Fruit fly (Drosophila melanogaster) whole organism, embryonic: ENCODE data around the gene gry.

Experiments
- BtbVII ChIP-seq: fragments of 200-800 bp; sonication (Bioruptor generic); optimal IDR thresholded peaks from 3 replicates; lab custom pipeline; 2017; ENCODE audit warnings: missing biosample characterization, mild to moderate bottlenecking, missing genetic modification characterization
- CG10431 ChIP-seq: fragments of 200-800 bp; sonication (Bioruptor generic); optimal IDR thresholded peaks from 3 replicates; lab custom pipeline; 2018; ENCODE audit warnings: missing biosample characterization, mild to moderate bottlenecking, missing genetic modification characterization
- CG10543 ChIP-seq: fragments of 200-800 bp; sonication (Bioruptor generic); optimal IDR thresholded peaks from 3 replicates; lab custom pipeline; 2017; ENCODE audit warnings: missing biosample characterization, mild to moderate bottlenecking, missing genetic modification characterization, moderate library complexity
- CG11695 ChIP-seq: fragments of 200-800 bp; sonication (Bioruptor generic); IDR thresholded peaks from 3 replicates; pipeline ENCODE4 v1.3.6; 2022; ENCODE audit warnings: missing biosample characterization, missing genetic modification characterization
- CG13424 ChIP-seq: fragments of 200-800 bp; sonication (Bioruptor generic); optimal IDR thresholded peaks from 2 replicates; lab custom pipeline; 2019; ENCODE audit warnings: missing biosample characterization, mild to moderate bottlenecking, missing genetic modification characterization, moderate library complexity
- CG14965 ChIP-seq: fragments of 200-800 bp; sonication (Bioruptor generic); optimal IDR thresholded peaks from 2 replicates; lab custom pipeline; 2016; ENCODE audit warnings: missing biosample characterization, missing genetic modification characterization, borderline replicate concordance
- CG17328 ChIP-seq: fragments of 200-800 bp; sonication (Bioruptor generic); IDR thresholded peaks from 2 replicates; pipeline ENCODE4 v1.3.6; 2022; ENCODE audit warnings: missing biosample characterization, missing genetic modification characterization
- CG17361 ChIP-seq: fragments of 200-800 bp; sonication (Bioruptor generic); IDR thresholded peaks from 3 replicates; pipeline ENCODE4 v1.3.6; 2022; ENCODE audit warnings: missing biosample characterization, missing genetic modification characterization
- CG18476 ChIP-seq: fragments of 200-800 bp; sonication (Bioruptor generic); optimal IDR thresholded peaks from 2 replicates; lab custom pipeline; 2016; ENCODE audit warnings: missing biosample characterization, mild to moderate bottlenecking, missing genetic modification characterization
- CG2120 ChIP-seq: fragments of 200-800 bp; sonication (Bioruptor generic); optimal IDR thresholded peaks from 3 replicates; lab custom pipeline; 2016; ENCODE audit warnings: missing biosample characterization, missing genetic modification characterization
- CG2678 ChIP-seq: fragments of 200-800 bp; sonication (Bioruptor generic); optimal IDR thresholded peaks from 3 replicates; lab custom pipeline; 2019; ENCODE audit warnings: missing biosample characterization, mild to moderate bottlenecking, missing genetic modification characterization, moderate library complexity
- CG30403 ChIP-seq: fragments of 200-800 bp; sonication (Bioruptor generic); optimal IDR thresholded peaks from 3 replicates; lab custom pipeline; 2016; ENCODE audit warnings: missing biosample characterization, missing genetic modification characterization
- CG33557 ChIP-seq: fragments of 200-800 bp; sonication (Bioruptor generic); optimal IDR thresholded peaks from 2 replicates; lab custom pipeline; 2019; ENCODE audit warnings: missing biosample characterization, mild to moderate bottlenecking, missing genetic modification characterization, moderate library complexity
- CG3847 ChIP-seq: fragments of 200-800 bp; sonication (Bioruptor generic); IDR thresholded peaks from 2 replicates; pipeline ENCODE4 v1.3.6; 2022; ENCODE audit warnings: missing biosample characterization, missing genetic modification characterization
- CG4424 ChIP-seq: fragments of 200-800 bp; sonication (Bioruptor generic); optimal IDR thresholded peaks from 3 replicates; lab custom pipeline; 2016; ENCODE audit warnings: missing biosample characterization, missing genetic modification characterization
- CG6175 ChIP-seq: fragments of 200-800 bp; sonication (Bioruptor generic); IDR thresholded peaks from 3 replicates; pipeline ENCODE4 v1.3.6; 2022; ENCODE audit warnings: missing biosample characterization, missing genetic modification characterization
- CkIIα-i1 ChIP-seq: fragments of 200-800 bp; sonication (Bioruptor generic); IDR thresholded peaks from 2 replicates; pipeline ENCODE4 v1.3.6; 2022; ENCODE audit warnings: missing biosample characterization, missing genetic modification characterization
- CoRest ChIP-seq: fragments of 200-800 bp; sonication (Bioruptor generic); optimal IDR thresholded peaks from 3 replicates; lab custom pipeline; 2018; ENCODE audit warnings: missing biosample characterization, mild to moderate bottlenecking, missing genetic modification characterization, moderate library complexity
- Hr39 ChIP-seq: fragments of >200 bp; optimal IDR thresholded peaks from 2 replicates; lab custom pipeline; 2017
- Mad ChIP-seq: fragments of 200-800 bp; sonication (Bioruptor generic); optimal IDR thresholded peaks from 2 replicates; lab custom pipeline; 2016; ENCODE audit warnings: missing biosample characterization, missing genetic modification characterization
- Max ChIP-seq: fragments of 200-800 bp; sonication (Bioruptor generic); optimal IDR thresholded peaks from 2 replicates; lab custom pipeline; 2016; ENCODE audit warnings: missing biosample characterization, mild to moderate bottlenecking, missing genetic modification characterization
- Neu2 ChIP-seq: fragments of 200-800 bp; sonication (Bioruptor generic); optimal IDR thresholded peaks from 3 replicates; lab custom pipeline; 2016; ENCODE audit warnings: missing biosample characterization, missing genetic modification characterization, borderline replicate concordance
- Ptx1 ChIP-seq: fragments of 200-800 bp; sonication (Bioruptor generic); IDR thresholded peaks from 2 replicates; pipeline ENCODE4 v1.3.6; 2022; ENCODE audit warnings: missing biosample characterization, missing genetic modification characterization
- Sry-δ ChIP-seq: fragments of 200-800 bp; sonication (Bioruptor generic); optimal IDR thresholded peaks from 2 replicates; lab custom pipeline; 2016; ENCODE audit warnings: missing biosample characterization, missing genetic modification characterization
- Ssrp ChIP-seq: fragments of 200-800 bp; sonication (Bioruptor generic); optimal IDR thresholded peaks from 2 replicates; lab custom pipeline; 2018; ENCODE audit warnings: missing biosample characterization, mild to moderate bottlenecking, missing genetic modification characterization, moderate library complexity
- Xrp1 ChIP-seq: fragments of 200-800 bp; sonication (Bioruptor generic); IDR thresholded peaks from 2 replicates; pipeline ENCODE4 v1.3.6; 2022; ENCODE audit warnings: missing biosample characterization, missing genetic modification characterization
- abd-A ChIP-seq: fragments of 200-800 bp; sonication (Bioruptor generic); optimal IDR thresholded peaks from 3 replicates; lab custom pipeline; 2019; ENCODE audit warnings: missing biosample characterization, mild to moderate bottlenecking, missing genetic modification characterization, moderate library complexity
- ara ChIP-seq: fragments of 200-800 bp; sonication (Bioruptor generic); IDR thresholded peaks from 2 replicates; pipeline ENCODE4 v1.3.6; 2022; ENCODE audit warnings: missing biosample characterization, missing genetic modification characterization
- bbx ChIP-seq: fragments of 200-800 bp; sonication (Bioruptor generic); IDR thresholded peaks from 2 replicates; pipeline ENCODE4 v1.3.6; 2022; ENCODE audit warnings: missing biosample characterization, missing genetic modification characterization; ENCODE audit not compliant: partially characterized antibody
- cas ChIP-seq: fragments of 200-800 bp; sonication (Bioruptor generic); IDR thresholded peaks from 2 replicates; pipeline ENCODE4 v1.3.6; 2022; ENCODE audit warnings: missing biosample characterization, missing genetic modification characterization
- chm ChIP-seq: fragments of 200-800 bp; sonication (Bioruptor generic); IDR thresholded peaks from 2 replicates; pipeline ENCODE4 v1.3.6; 2022; ENCODE audit warnings: missing biosample characterization, missing genetic modification characterization
- crp ChIP-seq, 2 experiments: fragments of 200-800 bp; sonication (Bioruptor generic); optimal IDR thresholded peaks; 2 replicates in 1 of 2; 3 replicates in 1 of 2; lab custom pipeline; 2017; ENCODE audit warnings: missing biosample characterization in 2 of 2, missing genetic modification characterization in 2 of 2, mild to moderate bottlenecking in 1 of 2, moderate library complexity in 1 of 2
- eve ChIP-seq, 2 experiments: fragments of >200 bp; optimal IDR thresholded peaks; 2 replicates each; lab custom pipeline; 2017; ENCODE audit warnings: missing biosample characterization in 2 of 2, missing genetic modification characterization in 2 of 2
- ftz-f1 ChIP-seq: fragments of 200-800 bp; sonication (Bioruptor generic); optimal IDR thresholded peaks from 2 replicates; lab custom pipeline; 2016; ENCODE audit warnings: missing biosample characterization, missing genetic modification characterization
- gfzf ChIP-seq: fragments of 200-800 bp; sonication (Bioruptor generic); optimal IDR thresholded peaks from 2 replicates; lab custom pipeline; 2016; ENCODE audit warnings: missing biosample characterization, mild to moderate bottlenecking, missing genetic modification characterization, moderate library complexity
- grn ChIP-seq: fragments of 200-800 bp; sonication (Bioruptor generic); optimal IDR thresholded peaks from 3 replicates; lab custom pipeline; 2017; ENCODE audit warnings: missing biosample characterization, missing genetic modification characterization
- gro ChIP-seq: fragments of 200-800 bp; sonication (Bioruptor generic); optimal IDR thresholded peaks from 2 replicates; lab custom pipeline; 2016; ENCODE audit warnings: missing biosample characterization, missing genetic modification characterization
- hkb ChIP-seq, 2 experiments: fragments of 200-800 bp in 1 of 2; fragments of >200 bp in 1 of 2; sonication (Bioruptor generic) in 1 of 2; IDR thresholded peaks in 1 of 2; optimal IDR thresholded peaks in 1 of 2; 2 replicates each; pipeline versions ENCODE4 v1.3.6 to Lab custom; 2017 to 2022; ENCODE audit warnings: missing biosample characterization in 1 of 2, missing genetic modification characterization in 1 of 2
- lab ChIP-seq: fragments of 200-800 bp; sonication (Bioruptor generic); optimal IDR thresholded peaks from 3 replicates; lab custom pipeline; 2017; ENCODE audit warnings: missing biosample characterization, missing genetic modification characterization, mild to moderate bottlenecking, moderate library complexity, missing genetic modification reagents
- lola ChIP-seq, 3 experiments: fragments of >200 bp in 2 of 3; fragments of 200-800 bp in 1 of 3; sonication (Bioruptor generic) in 1 of 3; optimal IDR thresholded peaks; 2 replicates each; lab custom pipeline; 2017 to 2019; ENCODE audit warnings: missing biosample characterization in 3 of 3, missing genetic modification characterization in 3 of 3, mild to moderate bottlenecking in 1 of 3, moderate library complexity in 1 of 3
- luna ChIP-seq: fragments of 200-800 bp; sonication (Bioruptor generic); optimal IDR thresholded peaks from 2 replicates; lab custom pipeline; 2016; ENCODE audit warnings: missing biosample characterization, missing genetic modification characterization
- rib ChIP-seq: fragments of 200-800 bp; sonication (Bioruptor generic); IDR thresholded peaks from 2 replicates; pipeline ENCODE4 v1.3.6; 2022; ENCODE audit warnings: missing biosample characterization, missing genetic modification characterization
- schlank ChIP-seq: fragments of 200-800 bp; sonication (Bioruptor generic); optimal IDR thresholded peaks from 2 replicates; lab custom pipeline; 2018; ENCODE audit warnings: missing biosample characterization, mild to moderate bottlenecking, missing genetic modification characterization
- scrt ChIP-seq: fragments of 200-800 bp; sonication (Bioruptor generic); optimal IDR thresholded peaks from 2 replicates; lab custom pipeline; 2018; ENCODE audit warnings: missing biosample characterization, mild to moderate bottlenecking, missing genetic modification characterization, moderate library complexity
- sens ChIP-seq: fragments of 200-800 bp; sonication (Bioruptor generic); peaks from one replicate; lab custom pipeline; 2016; ENCODE audit warnings: missing biosample characterization, missing genetic modification characterization
- twi ChIP-seq: fragments of 200-800 bp; optimal IDR thresholded peaks from 2 replicates; lab custom pipeline; 2019; ENCODE audit warnings: missing biosample characterization, mild to moderate bottlenecking, missing genetic modification characterization, moderate library complexity
- wek ChIP-seq: fragments of 200-800 bp; sonication (Bioruptor generic); optimal IDR thresholded peaks from 3 replicates; lab custom pipeline; 2018; ENCODE audit warnings: missing biosample characterization, mild to moderate bottlenecking, missing genetic modification characterization, moderate library complexity
- z ChIP-seq: fragments of 200-800 bp; sonication (Bioruptor generic); IDR thresholded peaks from 3 replicates; pipeline ENCODE4 v1.3.6; 2022; ENCODE audit warnings: missing biosample characterization, missing genetic modification characterization
- zen2 ChIP-seq: fragments of 200-800 bp; sonication (Bioruptor generic); IDR thresholded peaks from 3 replicates; pipeline ENCODE4 v1.3.6; 2022; ENCODE audit warnings: missing biosample characterization, missing genetic modification characterization; ENCODE audit not compliant: partially characterized antibody
- zfh1 ChIP-seq: fragments of 200-800 bp; sonication (Bioruptor generic); IDR thresholded peaks from 3 replicates; pipeline ENCODE4 v1.3.6; 2022; ENCODE audit warnings: missing biosample characterization, missing genetic modification characterization
- zfh2 ChIP-seq: fragments of 200-800 bp; sonication (Bioruptor generic); optimal IDR thresholded peaks from 2 replicates; lab custom pipeline; 2016; ENCODE audit warnings: missing biosample characterization, missing genetic modification characterization

Gene gry

dm6 chr3L:3197464-3197863, 1.4 kb upstream of the gry start, which contains the start of gene CG14966 (continued):
- TF ChIP-seq CG33557 (GFP tag; lab: Kevin White, UChicago) (no peak), ftz-f1 (GFP tag; lab: Kevin White, UChicago) (no peak), grn (peak; percentile 11), Mad (GFP tag; lab: Kevin White, UChicago) (peak; percentile 47), Ssrp (tag; lab: Kevin White, UChicago) (no peak), BtbVII (GFP tag; lab: Kevin White, UChicago) (no peak), twi (no peak), CoRest (tag; lab: Kevin White, UChicago) (peak; percentile 45), CG18476 (GFP tag; lab: Kevin White, UChicago) (no peak), Hr39 (lab: Kevin White, UChicago) (no peak), cas (GFP tag; lab: Robert Waterston, UW) (no peak), Sry-δ (GFP tag; lab: Kevin White, UChicago) (peak; percentile 96), gfzf (GFP tag; lab: Kevin White, UChicago) (peak; percentile 42), CG2678 (tag; lab: Kevin White, UChicago) (peak; percentile 4), chm (GFP tag; lab: Robert Waterston, UW) (peak; percentile 30; the same call in 1 of the 2 replicates), wek (no peak), scrt (peak; percentile 96), CG10543 (GFP tag; lab: Kevin White, UChicago) (peak; percentile 13), Ptx1 (peak; percentile 23; the same call in 1 of the 2 replicates), lab (GFP tag; lab: Kevin White, UChicago) (peak; percentile 14), CG11695 (GFP tag; lab: Robert Waterston, UW) (no peak), zfh1 (GFP tag; lab: Robert Waterston, UW) (no peak), CG10431 (GFP tag; lab: Kevin White, UChicago) (peak; percentile 89), Neu2 (no peak), crp (GFP tag; optimal IDR thresholded peaks at IDR 0.05; lab: Kevin White, UChicago) (peak; percentile 84 to 98), bbx (GFP tag; lab: Robert Waterston, UW) (peak; percentile 96), CkIIα-i1 (GFP tag; lab: Robert Waterston, UW) (no peak), CG30403 (GFP tag; lab: Kevin White, UChicago) (peak; percentile 13), CG17361 (GFP tag; lab: Robert Waterston, UW) (0 out of 3 replicates have a peak, but pooled peaks have one; percentile 24), gro (GFP tag; lab: Kevin White, UChicago) (peak; percentile 58), abd-A (no peak), lola (GFP tag; optimal IDR thresholded peaks at IDR 0.05; lab: Kevin White, UChicago) (no peak), CG14965 (no peak), rib (GFP tag; lab: Robert Waterston, UW) (peak; percentile 65), CG3847 (GFP tag; lab: Robert Waterston, UW) (peak; percentile 44), sens (GFP tag; lab: Kevin White, UChicago) (peak; percentile 88), zen2 (GFP tag; lab: Robert Waterston, UW) (peak; percentile 80), CG4424 (peak; percentile 1), eve (GFP tag; optimal IDR thresholded peaks at IDR 0.05; lab: Kevin White, UChicago) (no peak), CG2120 (GFP tag; lab: Kevin White, UChicago) (peak; percentile 66), Xrp1 (no peak), z (no peak), schlank (no peak), zfh2 (GFP tag; lab: Kevin White, UChicago) (peak; percentile 22), hkb (optimal IDR thresholded peaks at IDR 0.05; lab: Kevin White, UChicago) (no peak), hkb (GFP tag; IDR thresholded peaks at IDR 0.05; lab: Robert Waterston, UW) (no peak), luna (GFP tag; lab: Kevin White, UChicago) (peak; percentile 43), Max (GFP tag; lab: Kevin White, UChicago) (peak; percentile 36), CG13424 (tag; lab: Kevin White, UChicago) (peak; percentile 31), CG17328 (GFP tag; lab: Robert Waterston, UW) (no peak), CG6175 (GFP tag; lab: Robert Waterston, UW) (no peak), ara (GFP tag; lab: Robert Waterston, UW) (no peak)
